Worm (Caenorhabditis elegans) whole organism, L1 larva: Measurements from ENCODE around the gene T10D4.7.
"Not testable (repeated sequence)": the region's sequence is repeated elsewhere in the genome, so short reads cannot be mapped to it uniquely, and the experiment has no call there.

Experiments
- C04F5.9 ChIP-seq: sonication (generic microtip); optimal IDR thresholded peaks from 2 replicates; lab custom pipeline; 2016; ENCODE audit warnings: missing genetic modification characterization, missing compliant biosample characterization
- Y116A8C.19 ChIP-seq: sonication (generic microtip); optimal IDR thresholded peaks from 2 replicates; lab custom pipeline; 2016; ENCODE audit warnings: missing compliant biosample characterization, missing genetic modification characterization, borderline replicate concordance
- alr-1 ChIP-seq: fragments of 200-800 bp; sonication (Bioruptor generic); optimal IDR thresholded peaks from 2 replicates; lab custom pipeline; 2018; ENCODE audit warnings: borderline replicate concordance, mild to moderate bottlenecking, missing genetic modification characterization, missing compliant biosample characterization
- ceh-63 ChIP-seq: fragments of 200-800 bp; sonication (Bioruptor generic); optimal IDR thresholded peaks from 2 replicates; lab custom pipeline; 2018; ENCODE audit warnings: mild to moderate bottlenecking, missing genetic modification characterization, missing compliant biosample characterization
- ceh-8 ChIP-seq: fragments of 200-800 bp; sonication (Bioruptor generic); optimal IDR thresholded peaks from 2 replicates; lab custom pipeline; 2018; ENCODE audit warnings: mild to moderate bottlenecking, missing genetic modification characterization, moderate library complexity, missing compliant biosample characterization
- ceh-82 ChIP-seq, 3 experiments: fragments of 150-350 bp in 1 of 3; sonication (generic microtip) in 2 of 3; optimal IDR thresholded peaks; 2 replicates each; lab custom pipeline; 2014 to 2017; ENCODE audit warnings: missing biosample characterization in 3 of 3, missing genetic modification characterization in 3 of 3
- ceh-90 ChIP-seq: sonication (generic microtip); optimal IDR thresholded peaks from 2 replicates; lab custom pipeline; 2016; ENCODE audit warnings: missing genetic modification characterization, missing compliant biosample characterization
- ces-1 ChIP-seq: fragments of 150-350 bp; optimal IDR thresholded peaks from 2 replicates; lab custom pipeline; 2014; ENCODE audit warnings: missing biosample characterization, missing genetic modification reagents, missing genetic modification characterization
- dpl-1 ChIP-seq, 3 experiments: fragments of 150-350 bp in 2 of 3; sonication (generic microtip) in 1 of 3; optimal IDR thresholded peaks; 2 replicates each; lab custom pipeline; 2014 to 2017; ENCODE audit warnings: missing biosample characterization in 3 of 3, missing genetic modification characterization in 3 of 3, missing genetic modification reagents in 3 of 3
- efl-1 ChIP-seq, 4 experiments: fragments of 150-350 bp; optimal IDR thresholded peaks in 3 of 4; peaks in 1 of 4; 1 replicate in 1 of 4; 2 replicates in 3 of 4; lab custom pipeline; 2014; ENCODE audit warnings: missing biosample characterization in 2 of 4, missing genetic modification characterization in 2 of 4, missing genetic modification reagents in 2 of 4
- egl-27 ChIP-seq, 2 experiments: fragments of 150-350 bp in 1 of 2; sonication (generic microtip); optimal IDR thresholded peaks; 3 replicates each; lab custom pipeline; 2017 to 2018; ENCODE audit warnings: missing biosample characterization in 2 of 2, missing genetic modification characterization in 2 of 2, missing genetic modification reagents in 2 of 2
- elt-2 ChIP-seq: sonication (generic microtip); optimal IDR thresholded peaks from 2 replicates; lab custom pipeline; 2016; ENCODE audit warnings: missing genetic modification characterization, mild to moderate bottlenecking, inconsistent platforms, missing compliant biosample characterization, missing genetic modification reagents
- fkh-10 ChIP-seq: sonication (generic microtip); optimal IDR thresholded peaks from 2 replicates; lab custom pipeline; 2017; ENCODE audit warnings: missing biosample characterization, missing genetic modification reagents, missing genetic modification characterization
- fkh-8 ChIP-seq: sonication (generic microtip); optimal IDR thresholded peaks from 2 replicates; lab custom pipeline; 2016; ENCODE audit warnings: mild to moderate bottlenecking, missing genetic modification characterization, missing compliant biosample characterization
- hlh-4 ChIP-seq: sonication (generic microtip); optimal IDR thresholded peaks from 2 replicates; lab custom pipeline; 2016; ENCODE audit warnings: mild to moderate bottlenecking, missing genetic modification characterization, missing compliant biosample characterization
- hpl-2 ChIP-seq: fragments of 150-350 bp; optimal IDR thresholded peaks from 2 replicates; lab custom pipeline; 2014; ENCODE audit warnings: missing biosample characterization, missing genetic modification reagents, missing genetic modification characterization
- lin-15B ChIP-seq: fragments of 150-350 bp; sonication (generic microtip); optimal IDR thresholded peaks from 3 replicates; lab custom pipeline; 2014; ENCODE audit warnings: missing biosample characterization, missing genetic modification characterization
- lin-39 ChIP-seq: fragments of 150-350 bp; optimal IDR thresholded peaks from 2 replicates; lab custom pipeline; 2014; ENCODE audit warnings: missing biosample characterization, missing genetic modification reagents, missing genetic modification characterization
- lsy-2 ChIP-seq, 2 experiments: fragments of 150-350 bp; optimal IDR thresholded peaks; 2 replicates each; lab custom pipeline; 2014; ENCODE audit warnings: missing biosample characterization in 2 of 2, missing genetic modification characterization in 2 of 2
- mef-2 ChIP-seq: fragments of 150-350 bp; optimal IDR thresholded peaks from 2 replicates; lab custom pipeline; 2014; ENCODE audit warnings: missing biosample characterization, missing genetic modification characterization
- nhr-11 ChIP-seq: fragments of 150-350 bp; optimal IDR thresholded peaks from 2 replicates; lab custom pipeline; 2014; ENCODE audit warnings: missing biosample characterization, missing genetic modification characterization
- nhr-12 ChIP-seq: sonication (generic microtip); optimal IDR thresholded peaks from 2 replicates; lab custom pipeline; 2017; ENCODE audit warnings: missing biosample characterization, missing genetic modification characterization
- nhr-237 ChIP-seq: fragments of 150-350 bp; optimal IDR thresholded peaks from 2 replicates; lab custom pipeline; 2014; ENCODE audit warnings: missing biosample characterization, missing genetic modification characterization
- nhr-77 ChIP-seq: fragments of 150-350 bp; optimal IDR thresholded peaks from 2 replicates; lab custom pipeline; 2014; ENCODE audit warnings: missing biosample characterization, missing genetic modification characterization
- pag-3 ChIP-seq: sonication (generic microtip); optimal IDR thresholded peaks from 2 replicates; lab custom pipeline; 2017; ENCODE audit warnings: missing genetic modification characterization, mild to moderate bottlenecking, missing compliant biosample characterization, antibody characterized with exemption, borderline replicate concordance; ENCODE audit not compliant: insufficient read depth
- pqm-1 ChIP-seq: sonication (generic microtip); optimal IDR thresholded peaks from 3 replicates; lab custom pipeline; 2017; ENCODE audit warnings: missing biosample characterization, missing genetic modification characterization
- rnt-1 ChIP-seq: sonication (generic microtip); optimal IDR thresholded peaks from 2 replicates; lab custom pipeline; 2016; ENCODE audit warnings: mild to moderate bottlenecking, missing genetic modification characterization, moderate library complexity, missing compliant biosample characterization
- skn-1 ChIP-seq: fragments of 150-350 bp; optimal IDR thresholded peaks from 2 replicates; lab custom pipeline; 2014; ENCODE audit warnings: missing biosample characterization, missing genetic modification characterization
- snpc-4 ChIP-seq: fragments of 150-350 bp; optimal IDR thresholded peaks from 2 replicates; lab custom pipeline; 2014; ENCODE audit warnings: missing biosample characterization, missing genetic modification characterization
- swsn-7 ChIP-seq: sonication (generic microtip); optimal IDR thresholded peaks from 2 replicates; lab custom pipeline; 2016; ENCODE audit warnings: missing genetic modification characterization, missing compliant biosample characterization
- unc-62 ChIP-seq: fragments of 150-350 bp; optimal IDR thresholded peaks from 2 replicates; lab custom pipeline; 2014; ENCODE audit warnings: missing biosample characterization, missing genetic modification reagents, missing genetic modification characterization
- vab-15 ChIP-seq: sonication (generic microtip); optimal IDR thresholded peaks from 2 replicates; lab custom pipeline; 2017; ENCODE audit warnings: missing genotype, mild to moderate bottlenecking, missing genetic modification characterization, missing compliant biosample characterization

The T10D4.7 gene

ce11 chrII:3137804-3138203, 20.2 kb downstream of the T10D4.7 start, which contains the start of gene sri-54:
Gene sri-54 (minus strand): TSS chrII:3137904.
- TF ChIP-seq egl-27 (tag; optimal IDR thresholded peaks at IDR 0.05; lab: Kevin White, UChicago) (no peak), pag-3 (tag; lab: Kevin White, UChicago) (no peak), fkh-10 (GFP tag; lab: Kevin White, UChicago) (no peak), lin-39 (tag; lab: Kevin White, UChicago) (no peak), hpl-2 (GFP tag; lab: Kevin White, UChicago) (no peak), nhr-237 (tag; lab: Kevin White, UChicago) (no peak), C04F5.9 (no peak), nhr-12 (tag; lab: Kevin White, UChicago) (no peak), elt-2 (no peak), skn-1 (tag; lab: Kevin White, UChicago) (no peak), ceh-90 (tag; lab: Kevin White, UChicago) (no peak), snpc-4 (no peak), rnt-1 (tag; lab: Kevin White, UChicago) (no peak), swsn-7 (no peak), efl-1 (optimal IDR thresholded peaks at IDR 0.05; lab: Kevin White, UChicago) (no peak), efl-1 (GFP tag; optimal IDR thresholded peaks at IDR 0.05 in 1 of 2; lab: Kevin White, UChicago) (no peak), Y116A8C.19 (tag; lab: Kevin White, UChicago) (no peak), lsy-2 (tag; optimal IDR thresholded peaks at IDR 0.05; lab: Kevin White, UChicago) (no peak), nhr-11 (tag; lab: Kevin White, UChicago) (no peak)

DNA sequence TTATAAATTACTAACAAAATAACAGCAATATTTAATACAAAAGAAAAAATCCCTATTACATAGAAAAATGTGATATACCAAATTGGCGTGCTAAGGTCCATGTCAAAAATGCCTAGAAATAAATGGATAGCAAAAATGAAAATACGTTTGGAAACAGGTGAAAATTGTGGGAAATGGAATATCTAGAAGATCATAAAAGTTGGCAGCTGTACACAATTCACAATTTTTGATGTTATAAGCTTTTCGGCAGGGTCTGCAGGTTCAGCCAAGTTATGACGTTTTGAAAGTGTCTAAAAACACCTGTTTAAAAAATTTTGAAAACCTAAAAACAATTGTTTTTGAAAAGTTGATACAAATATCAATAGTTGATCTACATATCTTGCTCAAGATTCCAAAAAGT, 25.3 kb downstream of the T10D4.7 start, which contains the start of gene sri-42:
sri-42 (minus strand) TSS at position 101 of the 400 bp plus-strand sequence.
- TF ChIP-seq ceh-63 (GFP tag; lab: Kevin White, UChicago); pqm-1 (tag; lab: Kevin White, UChicago); fkh-8 (tag; lab: Kevin White, UChicago): not testable (repeated sequence)

- TF ChIP-seq nhr-77, lin-39, Y116A8C.19 (tag; lab: Kevin White, UChicago): not testable (repeated sequence)
Measured at ce11 chrII:3144552-3144951, 27.0 kb downstream of the T10D4.7 start, which contains the start of gene sri-43. Gene sri-43 (minus strand): TSS chrII:3144652.

- TF ChIP-seq skn-1 (tag; lab: Kevin White, UChicago) (no peak), nhr-12 (tag; lab: Kevin White, UChicago) (no peak), ceh-82 (tag; optimal IDR thresholded peaks at IDR 0.05; lab: Kevin White, UChicago) (no peak), nhr-11 (tag; lab: Kevin White, UChicago) (no peak), lin-15B (tag; lab: Kevin White, UChicago) (no peak), dpl-1 (GFP tag; optimal IDR thresholded peaks at IDR 0.05; lab: Kevin White, UChicago) (no peak), alr-1 (no peak), swsn-7 (no peak)
Measured at ce11 chrII:3145842-3146241, 28.3 kb downstream of the T10D4.7 start, which contains the start of gene T10D4.15. Gene T10D4.15 (plus strand): TSS chrII:3146142.

ce11 chrII:3148404-3148803, 30.8 kb downstream of the T10D4.7 start:
- TF ChIP-seq elt-2 (no peak), mef-2 (tag; lab: Kevin White, UChicago) (no peak), ceh-8 (GFP tag; lab: Kevin White, UChicago) (no peak), ces-1 (GFP tag; lab: Kevin White, UChicago) (no peak), hlh-4 (tag; lab: Kevin White, UChicago) (no peak), vab-15 (no peak), lin-15B (tag; lab: Kevin White, UChicago) (no peak), swsn-7 (no peak), lsy-2 (tag; optimal IDR thresholded peaks at IDR 0.05; lab: Kevin White, UChicago) (no peak), unc-62 (GFP tag; lab: Kevin White, UChicago) (no peak)
- TF ChIP-seq, all 84 proteins: peak for 0
